Worm (Caenorhabditis elegans): ENCODE results near the gene cla-1.

ce11 chrIV:7651120-7651519 is 62.4 kb downstream of the cla-1 start, which contains the start of gene cima-1:
- TF ChIP-seq mep-1 (tag; optimal IDR thresholded peaks at IDR 0.05) (no peak), hlh-1 (tag; optimal IDR thresholded peaks at IDR 0.05) (no peak), unc-62 (GFP tag; optimal IDR thresholded peaks at IDR 0.05) (no peak)
